Fruit fly (Drosophila melanogaster) whole organism, embryonic: ENCODE results near the gene CG15423.
A peak's percentile ranks its signal among the peaks of the same experiment; 100 is the strongest.

ENCODE experiments used
- CG1024 ChIP-seq: fragments of 200-800 bp; sonication (Bioruptor generic); IDR thresholded peaks from 2 replicates; pipeline ENCODE4 v1.3.6; 2022; ENCODE audit warnings: missing biosample characterization, missing genetic modification characterization
- CG11456 ChIP-seq: fragments of 200-800 bp; sonication (Bioruptor generic); IDR thresholded peaks from 3 replicates; pipeline ENCODE4 v1.3.6; 2022; ENCODE audit warnings: missing biosample characterization, missing genetic modification characterization
- CG12744 ChIP-seq: fragments of 200-800 bp; sonication (Bioruptor generic); optimal IDR thresholded peaks from 2 replicates; lab custom pipeline; 2016; ENCODE audit warnings: missing biosample characterization, missing genetic modification characterization
- CG15479 ChIP-seq: fragments of 200-800 bp; sonication (Bioruptor generic); optimal IDR thresholded peaks from 3 replicates; lab custom pipeline; 2019; ENCODE audit warnings: missing biosample characterization, mild to moderate bottlenecking, missing genetic modification characterization, moderate library complexity
- CG16813 ChIP-seq: fragments of 200-800 bp; sonication (Bioruptor generic); IDR thresholded peaks from 3 replicates; pipeline ENCODE4 v1.3.6; 2022; ENCODE audit warnings: missing biosample characterization, missing genetic modification characterization; ENCODE audit not compliant: partially characterized antibody
- CG17802 ChIP-seq: fragments of 200-800 bp; sonication (Bioruptor generic); optimal IDR thresholded peaks from 2 replicates; lab custom pipeline; 2018; ENCODE audit warnings: missing biosample characterization, mild to moderate bottlenecking, missing genetic modification characterization, moderate library complexity
- CG18262 ChIP-seq: fragments of 200-800 bp; optimal IDR thresholded peaks from 3 replicates; lab custom pipeline; 2019; ENCODE audit warnings: missing biosample characterization, mild to moderate bottlenecking, missing genetic modification characterization, moderate library complexity
- CG18599 ChIP-seq: fragments of 200-800 bp; sonication (Bioruptor generic); optimal IDR thresholded peaks from 3 replicates; lab custom pipeline; 2017; ENCODE audit warnings: missing biosample characterization, missing genetic modification characterization, mild to moderate bottlenecking, moderate library complexity, missing genetic modification reagents
- CG32767 ChIP-seq: fragments of 200-800 bp; sonication (Bioruptor generic); IDR thresholded peaks from 2 replicates; pipeline ENCODE4 v1.3.6; 2022; ENCODE audit warnings: missing biosample characterization, missing genetic modification characterization
- CG33213 ChIP-seq: fragments of 200-800 bp; sonication (Bioruptor generic); optimal IDR thresholded peaks from 3 replicates; lab custom pipeline; 2016; ENCODE audit warnings: missing biosample characterization, missing genetic modification characterization
- CG3847 ChIP-seq: fragments of 200-800 bp; sonication (Bioruptor generic); IDR thresholded peaks from 2 replicates; pipeline ENCODE4 v1.3.6; 2022; ENCODE audit warnings: missing biosample characterization, missing genetic modification characterization
- CG4820 ChIP-seq: fragments of 200-800 bp; sonication (Bioruptor generic); optimal IDR thresholded peaks from 3 replicates; lab custom pipeline; 2016; ENCODE audit warnings: missing biosample characterization, missing genetic modification characterization
- CG5180 ChIP-seq: fragments of 200-800 bp; sonication (Bioruptor generic); optimal IDR thresholded peaks from 3 replicates; lab custom pipeline; 2017; ENCODE audit warnings: missing biosample characterization, missing genetic modification characterization, mild to moderate bottlenecking, moderate library complexity, missing genetic modification reagents
- CG7963 ChIP-seq: fragments of 200-800 bp; sonication (Bioruptor generic); IDR thresholded peaks from 3 replicates; pipeline ENCODE4 v1.3.6; 2022; ENCODE audit warnings: missing biosample characterization, missing genetic modification characterization; ENCODE audit not compliant: partially characterized antibody
- CG8089 ChIP-seq: fragments of 200-800 bp; sonication (Bioruptor generic); optimal IDR thresholded peaks from 3 replicates; lab custom pipeline; 2016; ENCODE audit warnings: missing biosample characterization, missing genetic modification characterization
- CG8388 ChIP-seq: fragments of 200-800 bp; sonication (Bioruptor generic); optimal IDR thresholded peaks from 2 replicates; lab custom pipeline; 2019; ENCODE audit warnings: missing biosample characterization, mild to moderate bottlenecking, missing genetic modification characterization, moderate library complexity
- Camta ChIP-seq: fragments of 200-800 bp; sonication (Bioruptor generic); optimal IDR thresholded peaks from 2 replicates; lab custom pipeline; 2016; ENCODE audit warnings: missing biosample characterization, missing genetic modification characterization
- CrebB ChIP-seq: fragments of 200-800 bp; sonication (Bioruptor generic); optimal IDR thresholded peaks from 3 replicates; lab custom pipeline; 2018; ENCODE audit warnings: missing biosample characterization, mild to moderate bottlenecking, missing genetic modification characterization
- Dbx ChIP-seq: fragments of 200-800 bp; sonication (Bioruptor generic); IDR thresholded peaks from 3 replicates; pipeline ENCODE4 v1.3.6; 2022; ENCODE audit warnings: missing biosample characterization, missing genetic modification characterization
- Dref ChIP-seq: fragments of 200-800 bp; sonication (Bioruptor generic); IDR thresholded peaks from 2 replicates; pipeline ENCODE4 v1.3.6; 2022; ENCODE audit warnings: missing biosample characterization, missing genetic modification characterization
- Lim3 ChIP-seq: fragments of 200-800 bp; sonication (Bioruptor generic); IDR thresholded peaks from 2 replicates; pipeline ENCODE4 v1.3.6; 2022; ENCODE audit warnings: missing biosample characterization, missing genetic modification characterization
- MBD-R2 ChIP-seq: fragments of 200-800 bp; sonication (Bioruptor generic); IDR thresholded peaks from 2 replicates; pipeline ENCODE4 v1.3.6; 2022; ENCODE audit warnings: missing biosample characterization, missing genetic modification characterization
- NK7.1 ChIP-seq: fragments of 200-800 bp; sonication (Bioruptor generic); optimal IDR thresholded peaks from 3 replicates; lab custom pipeline; 2016; ENCODE audit warnings: missing biosample characterization, missing genetic modification characterization
- Nf-YB ChIP-seq: fragments of 200-800 bp; sonication (Bioruptor generic); optimal IDR thresholded peaks from 3 replicates; lab custom pipeline; 2019; ENCODE audit warnings: missing biosample characterization, mild to moderate bottlenecking, missing genetic modification characterization, moderate library complexity
- Opbp ChIP-seq: fragments of 200-800 bp; sonication (Bioruptor generic); IDR thresholded peaks from 3 replicates; pipeline ENCODE4 v1.3.6; 2022; ENCODE audit warnings: missing biosample characterization, missing genetic modification characterization; ENCODE audit not compliant: partially characterized antibody
- Pdp1 ChIP-seq, 2 experiments: fragments of 200-800 bp; sonication (Bioruptor generic); optimal IDR thresholded peaks; 3 replicates each; lab custom pipeline; 2016; ENCODE audit warnings: missing biosample characterization in 2 of 2, missing genetic modification characterization in 2 of 2, mild to moderate bottlenecking in 1 of 2, moderate library complexity in 1 of 2
- Ptx1 ChIP-seq: fragments of 200-800 bp; sonication (Bioruptor generic); IDR thresholded peaks from 2 replicates; pipeline ENCODE4 v1.3.6; 2022; ENCODE audit warnings: missing biosample characterization, missing genetic modification characterization
- Stat92E ChIP-seq, 3 experiments: fragments of >200 bp in 2 of 3; fragments of 200-800 bp in 1 of 3; sonication (Bioruptor generic) in 1 of 3; optimal IDR thresholded peaks; 2 replicates each; lab custom pipeline; 2017 to 2019; ENCODE audit warnings: missing biosample characterization in 3 of 3, missing genetic modification characterization in 3 of 3, mild to moderate bottlenecking in 1 of 3, moderate library complexity in 1 of 3
- cato ChIP-seq: fragments of 200-800 bp; sonication (Bioruptor generic); optimal IDR thresholded peaks from 2 replicates; lab custom pipeline; 2016; ENCODE audit warnings: missing biosample characterization, missing genetic modification characterization, borderline replicate concordance
- crol ChIP-seq: fragments of 200-800 bp; sonication (Bioruptor generic); IDR thresholded peaks from 2 replicates; pipeline ENCODE4 v1.3.6; 2022; ENCODE audit warnings: missing biosample characterization, missing genetic modification characterization
- crp ChIP-seq, 2 experiments: fragments of 200-800 bp; sonication (Bioruptor generic); optimal IDR thresholded peaks; 2 replicates in 1 of 2; 3 replicates in 1 of 2; lab custom pipeline; 2017; ENCODE audit warnings: missing biosample characterization in 2 of 2, missing genetic modification characterization in 2 of 2, mild to moderate bottlenecking in 1 of 2, moderate library complexity in 1 of 2
- dmrt11E ChIP-seq: fragments of 200-800 bp; sonication (Bioruptor generic); optimal IDR thresholded peaks from 3 replicates; lab custom pipeline; 2018; ENCODE audit warnings: missing biosample characterization, mild to moderate bottlenecking, missing genetic modification characterization, moderate library complexity
- dpn ChIP-seq, 2 experiments: fragments of 200-800 bp; sonication (Bioruptor generic); optimal IDR thresholded peaks; 3 replicates each; lab custom pipeline; 2016; ENCODE audit warnings: missing biosample characterization in 2 of 2, missing genetic modification characterization in 2 of 2
- jing ChIP-seq: fragments of 200-800 bp; sonication (Bioruptor generic); optimal IDR thresholded peaks from 2 replicates; lab custom pipeline; 2018; ENCODE audit warnings: missing biosample characterization, mild to moderate bottlenecking, missing genetic modification characterization
- lab ChIP-seq: fragments of 200-800 bp; sonication (Bioruptor generic); optimal IDR thresholded peaks from 3 replicates; lab custom pipeline; 2017; ENCODE audit warnings: missing biosample characterization, missing genetic modification characterization, mild to moderate bottlenecking, moderate library complexity, missing genetic modification reagents
- lola ChIP-seq, 3 experiments: fragments of >200 bp in 2 of 3; fragments of 200-800 bp in 1 of 3; sonication (Bioruptor generic) in 1 of 3; optimal IDR thresholded peaks; 2 replicates each; lab custom pipeline; 2017 to 2019; ENCODE audit warnings: missing biosample characterization in 3 of 3, missing genetic modification characterization in 3 of 3, mild to moderate bottlenecking in 1 of 3, moderate library complexity in 1 of 3
- odd ChIP-seq: fragments of 200-800 bp; sonication (Bioruptor generic); optimal IDR thresholded peaks from 2 replicates; lab custom pipeline; 2017; ENCODE audit warnings: missing biosample characterization, mild to moderate bottlenecking, missing genetic modification characterization
- pan ChIP-seq, 4 experiments: fragments of >200 bp in 3 of 4; fragments of 200-800 bp in 1 of 4; sonication (Bioruptor generic) in 1 of 4; optimal IDR thresholded peaks in 3 of 4; IDR thresholded peaks in 1 of 4; 2 replicates each; pipeline versions ENCODE4 v1.3.6 to Lab custom; 2017 to 2022; ENCODE audit warnings: missing biosample characterization in 2 of 4, missing genetic modification characterization in 2 of 4, mixed read lengths in 1 of 4
- pnt ChIP-seq: fragments of 200-800 bp; sonication (Bioruptor generic); optimal IDR thresholded peaks from 3 replicates; lab custom pipeline; 2016; ENCODE audit warnings: missing biosample characterization, missing genetic modification characterization
- ro ChIP-seq: fragments of 200-800 bp; sonication (Bioruptor generic); IDR thresholded peaks from 2 replicates; pipeline ENCODE4 v1.3.6; 2022; ENCODE audit warnings: missing biosample characterization, missing genetic modification characterization
- sim ChIP-seq: fragments of 200-800 bp; sonication (Bioruptor generic); IDR thresholded peaks from 2 replicates; pipeline ENCODE4 v1.3.6; 2022; ENCODE audit warnings: missing biosample characterization, missing genetic modification characterization
- sna ChIP-seq: fragments of 200-800 bp; sonication (Bioruptor generic); IDR thresholded peaks from 2 replicates; pipeline ENCODE4 v1.3.6; 2022; ENCODE audit warnings: missing biosample characterization, missing genetic modification characterization; ENCODE audit not compliant: partially characterized antibody
- sr ChIP-seq: fragments of 200-800 bp; sonication (Bioruptor generic); IDR thresholded peaks from 3 replicates; pipeline ENCODE4 v1.3.6; 2022; ENCODE audit warnings: missing biosample characterization, missing genetic modification characterization
- tna ChIP-seq: fragments of 200-800 bp; sonication (Bioruptor generic); IDR thresholded peaks from 2 replicates; pipeline ENCODE4 v1.3.6; 2022; ENCODE audit warnings: missing biosample characterization, missing genetic modification characterization; ENCODE audit not compliant: partially characterized antibody
- trem ChIP-seq: fragments of 200-800 bp; optimal IDR thresholded peaks from 3 replicates; lab custom pipeline; 2019; ENCODE audit warnings: missing biosample characterization, mild to moderate bottlenecking, missing genetic modification characterization, moderate library complexity
- trh ChIP-seq: fragments of 200-800 bp; sonication (Bioruptor generic); optimal IDR thresholded peaks from 2 replicates; lab custom pipeline; 2016; ENCODE audit warnings: missing biosample characterization, missing genetic modification characterization
- vfl ChIP-seq: fragments of 200-800 bp; sonication (Bioruptor generic); optimal IDR thresholded peaks from 2 replicates; lab custom pipeline; 2016; ENCODE audit warnings: missing biosample characterization, missing genetic modification characterization
- wdn ChIP-seq: fragments of 200-800 bp; sonication (Bioruptor generic); IDR thresholded peaks from 2 replicates; pipeline ENCODE4 v1.3.6; 2022; ENCODE audit warnings: missing biosample characterization, missing genetic modification characterization
- zen2 ChIP-seq: fragments of 200-800 bp; sonication (Bioruptor generic); IDR thresholded peaks from 3 replicates; pipeline ENCODE4 v1.3.6; 2022; ENCODE audit warnings: missing biosample characterization, missing genetic modification characterization; ENCODE audit not compliant: partially characterized antibody

Gene CG15423

DNA sequence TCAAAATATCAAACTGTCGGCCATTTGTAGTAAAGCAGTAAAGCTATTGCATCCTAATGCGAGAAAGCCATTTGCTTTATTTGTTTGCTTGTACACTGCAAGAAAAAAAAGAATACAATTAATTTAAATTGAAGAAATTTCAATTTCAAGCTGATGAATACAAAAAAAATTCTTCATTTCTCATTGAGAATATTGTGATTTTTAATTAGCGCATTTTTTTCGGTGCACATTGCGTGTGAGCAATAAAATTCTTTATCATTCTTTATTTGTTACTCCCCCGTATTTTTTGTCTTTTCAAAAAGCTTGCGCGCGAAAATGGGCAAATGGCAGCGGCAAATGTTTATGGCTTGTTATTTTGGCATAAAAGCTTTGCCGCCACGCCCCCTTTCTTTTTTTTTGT, 6.2 kb downstream of the CG15423 start (continued):
- TF ChIP-seq Camta (GFP tag; lab: Kevin White, UChicago) (no peak), CG4820 (GFP tag; lab: Kevin White, UChicago) (no peak), Lim3 (no peak), CG1024 (GFP tag; lab: Robert Waterston, UW) (no peak), lola (GFP tag; optimal IDR thresholded peaks at IDR 0.05; lab: Kevin White, UChicago) (no peak), pnt (GFP tag; lab: Kevin White, UChicago) (no peak), Ptx1 (GFP tag; lab: Robert Waterston, UW) (peak; percentile 37), crol (GFP tag; lab: Robert Waterston, UW) (no peak), CG32767 (GFP tag; lab: Robert Waterston, UW) (no peak), trem (tag; lab: Kevin White, UChicago) (no peak), CG11456 (GFP tag; lab: Robert Waterston, UW) (no peak), odd (GFP tag; lab: Kevin White, UChicago) (no peak), zen2 (GFP tag; lab: Robert Waterston, UW) (no peak), Stat92E (GFP tag; optimal IDR thresholded peaks at IDR 0.05; lab: Kevin White, UChicago) (no peak), wdn (GFP tag; lab: Robert Waterston, UW) (no peak), CG3847 (no peak), jing (no peak), CG5180 (GFP tag; lab: Kevin White, UChicago) (no peak), CG12744 (no peak), MBD-R2 (GFP tag; lab: Robert Waterston, UW) (peak; percentile 18; the same call in 1 of the 2 replicates), ro (no peak), sr (no peak), CG18599 (GFP tag; lab: Kevin White, UChicago) (peak; percentile 20), dpn (GFP tag; optimal IDR thresholded peaks at IDR 0.05; lab: Kevin White, UChicago) (no peak), dmrt11E (tag; lab: Kevin White, UChicago) (no peak), CG8089 (GFP tag; lab: Kevin White, UChicago) (no peak), CG7963 (GFP tag; lab: Robert Waterston, UW) (no peak), lab (GFP tag; lab: Kevin White, UChicago) (peak; percentile 27), CG17802 (tag; lab: Kevin White, UChicago) (no peak), sim (GFP tag; lab: Robert Waterston, UW) (no peak), vfl (GFP tag; lab: Kevin White, UChicago) (no peak), cato (GFP tag; lab: Kevin White, UChicago) (no peak), CG33213 (no peak), crp (GFP tag; optimal IDR thresholded peaks at IDR 0.05; lab: Kevin White, UChicago) (no peak), Opbp (GFP tag; lab: Robert Waterston, UW) (no peak), CG8388 (GFP tag; lab: Kevin White, UChicago) (no peak), trh (GFP tag; lab: Kevin White, UChicago) (no peak), CG16813 (GFP tag; lab: Robert Waterston, UW) (no peak), CrebB (tag; lab: Kevin White, UChicago) (no peak), tna (GFP tag; lab: Robert Waterston, UW) (no peak), CG15479 (GFP tag; lab: Kevin White, UChicago) (no peak), sna (no peak), Dref (GFP tag; lab: Robert Waterston, UW) (no peak), Pdp1 (GFP tag; optimal IDR thresholded peaks at IDR 0.05; lab: Kevin White, UChicago) (peak in 1 of 2 experiments; percentile 9), Dbx (peak; percentile 37; the same call in 1 of the 3 replicates), Nf-YB (GFP tag; lab: Kevin White, UChicago) (no peak), NK7.1 (GFP tag; lab: Kevin White, UChicago) (no peak), pan (optimal IDR thresholded peaks at IDR 0.05; lab: Kevin White, UChicago) (no peak), pan (GFP tag; optimal IDR thresholded peaks at IDR 0.05 in 1 of 2, IDR thresholded peaks at IDR 0.05 in 1 of 2) (no peak), CG18262 (tag; lab: Kevin White, UChicago) (no peak)
